Worm (Caenorhabditis elegans) whole organism, young adult: ENCODE results near the gene K12H6.12.

Experiments
- C06A6.2 ChIP-seq: fragments of 200-800 bp; sonication (Bioruptor generic); conservative IDR thresholded peaks from 2 replicates; pipeline ENCODE4 v1.3.6; 2022; ENCODE audit warnings: missing genetic modification characterization, missing compliant biosample characterization
- F22D6.2 ChIP-seq: sonication (generic microtip); optimal IDR thresholded peaks from 2 replicates; lab custom pipeline; 2016; ENCODE audit warnings: mild to moderate bottlenecking, missing genetic modification characterization, missing compliant biosample characterization
- F23B12.7 ChIP-seq: sonication (generic microtip); optimal IDR thresholded peaks from 2 replicates; lab custom pipeline; 2017; ENCODE audit warnings: missing genetic modification characterization, mild to moderate bottlenecking, missing compliant biosample characterization, antibody characterized with exemption, moderate library complexity; ENCODE audit not compliant: insufficient read depth
- K12H6.12 ChIP-seq: fragments of 200-800 bp; sonication (Bioruptor generic); optimal IDR thresholded peaks from 2 replicates; lab custom pipeline; 2018; ENCODE audit warnings: mild to moderate bottlenecking, missing genetic modification characterization, missing compliant biosample characterization
- Y53F4B.3 ChIP-seq: fragments of 200-800 bp; sonication (Bioruptor generic); IDR thresholded peaks from 2 replicates; pipeline ENCODE4 v1.3.6; 2022; ENCODE audit warnings: missing genetic modification reagents, missing genetic modification characterization, missing compliant biosample characterization
- ZK185.1 ChIP-seq: sonication (generic microtip); optimal IDR thresholded peaks from 2 replicates; lab custom pipeline; 2016; ENCODE audit warnings: mild to moderate bottlenecking, missing genetic modification characterization, missing compliant biosample characterization; ENCODE audit not compliant: poor library complexity, severe bottlenecking
- ama-1 ChIP-seq, 3 experiments: fragments of 150-350 bp in 1 of 3; sonication (generic microtip) in 2 of 3; optimal IDR thresholded peaks; 2 replicates each; lab custom pipeline; 2014 to 2018; ENCODE audit warnings: missing biosample characterization in 2 of 3, missing genetic modification characterization in 2 of 3, missing genetic modification reagents in 2 of 3
- athp-1 ChIP-seq: sonication (generic microtip); optimal IDR thresholded peaks from 2 replicates; lab custom pipeline; 2017; ENCODE audit warnings: mild to moderate bottlenecking, missing genetic modification characterization, missing compliant biosample characterization
- attf-3 ChIP-seq: fragments of 200-800 bp; sonication (Bioruptor generic); conservative IDR thresholded peaks from 2 replicates; pipeline ENCODE4 v1.3.6; 2022; ENCODE audit warnings: missing genetic modification reagents, missing genetic modification characterization, missing compliant biosample characterization
- attf-6 ChIP-seq: fragments of 200-800 bp; sonication (Bioruptor generic); IDR thresholded peaks from 2 replicates; pipeline ENCODE4 v1.3.6; 2022; ENCODE audit warnings: missing genetic modification reagents, missing genetic modification characterization, missing compliant biosample characterization
- bed-2 ChIP-seq: fragments of 200-800 bp; sonication (Bioruptor generic); IDR thresholded peaks from 2 replicates; pipeline ENCODE4 v1.3.6; 2022; ENCODE audit warnings: missing genetic modification reagents, missing genetic modification characterization, missing compliant biosample characterization
- ccch-3 ChIP-seq: fragments of 200-800 bp; sonication (Bioruptor generic); optimal IDR thresholded peaks from 2 replicates; lab custom pipeline; 2018; ENCODE audit warnings: mild to moderate bottlenecking, missing genetic modification characterization, missing compliant biosample characterization
- cebp-1 ChIP-seq, 2 experiments: fragments of 200-800 bp in 1 of 2; sonication (Bioruptor generic) in 1 of 2; sonication (generic microtip) in 1 of 2; IDR thresholded peaks in 1 of 2; optimal IDR thresholded peaks in 1 of 2; 2 replicates each; pipeline versions ENCODE4 v1.3.6 to Lab custom; 2017 to 2022; ENCODE audit warnings: missing compliant biosample characterization in 2 of 2, missing genetic modification characterization in 2 of 2, mild to moderate bottlenecking in 1 of 2, missing genetic modification reagents in 1 of 2, moderate library complexity in 1 of 2
- ceh-100 ChIP-seq: fragments of 200-800 bp; sonication (Bioruptor generic); IDR thresholded peaks from 2 replicates; pipeline ENCODE4 v1.3.6; 2022; ENCODE audit warnings: missing genetic modification reagents, missing genetic modification characterization, missing compliant biosample characterization
- die-1 ChIP-seq: sonication (generic microtip); optimal IDR thresholded peaks from 2 replicates; lab custom pipeline; 2016; ENCODE audit warnings: missing genotype, mild to moderate bottlenecking, missing genetic modification characterization, missing compliant biosample characterization
- dox-1 ChIP-seq: fragments of 200-800 bp; sonication (Bioruptor generic); IDR thresholded peaks from 2 replicates; pipeline ENCODE4 v1.3.6; 2022; ENCODE audit warnings: missing genetic modification reagents, missing genetic modification characterization, missing compliant biosample characterization
- egl-18 ChIP-seq: fragments of 200-800 bp; sonication (Bioruptor generic); IDR thresholded peaks from 2 replicates; pipeline ENCODE4 v1.3.6; 2022; ENCODE audit warnings: missing genetic modification reagents, missing genetic modification characterization, missing compliant biosample characterization
- egl-44 ChIP-seq: fragments of 200-800 bp; sonication (Bioruptor generic); IDR thresholded peaks from 2 replicates; pipeline ENCODE4 v1.3.6; 2022; ENCODE audit warnings: missing genetic modification reagents, missing genetic modification characterization, missing compliant biosample characterization
- ekl-4 ChIP-seq: fragments of 200-800 bp; sonication (Bioruptor generic); IDR thresholded peaks from 2 replicates; pipeline ENCODE4 v1.3.6; 2022; ENCODE audit warnings: missing genetic modification reagents, missing genetic modification characterization, missing compliant biosample characterization
- gei-17 ChIP-seq: fragments of 200-800 bp; sonication (Bioruptor generic); optimal IDR thresholded peaks from 2 replicates; lab custom pipeline; 2018; ENCODE audit warnings: mild to moderate bottlenecking, missing genetic modification characterization, missing compliant biosample characterization
- hlh-12 ChIP-seq: sonication (generic microtip); optimal IDR thresholded peaks from 2 replicates; lab custom pipeline; 2016; ENCODE audit warnings: missing genetic modification characterization, missing compliant biosample characterization
- hsf-1 ChIP-seq: fragments of 200-800 bp; sonication (Bioruptor generic); IDR thresholded peaks from 2 replicates; pipeline ENCODE4 v1.3.6; 2022; ENCODE audit warnings: missing genetic modification reagents, missing genetic modification characterization, missing compliant biosample characterization
- lag-1 ChIP-seq: fragments of 200-800 bp; sonication (Bioruptor generic); IDR thresholded peaks from 2 replicates; pipeline ENCODE4 v1.3.6; 2022; ENCODE audit warnings: missing genetic modification reagents, missing genetic modification characterization, missing compliant biosample characterization
- let-607 ChIP-seq, 2 experiments: fragments of 200-800 bp in 1 of 2; sonication (Bioruptor generic) in 1 of 2; sonication (generic microtip) in 1 of 2; optimal IDR thresholded peaks; 2 replicates each; lab custom pipeline; 2016 to 2018; ENCODE audit warnings: mild to moderate bottlenecking in 2 of 2, missing compliant biosample characterization in 2 of 2, missing genetic modification characterization in 2 of 2, moderate library complexity in 2 of 2, missing genotype in 1 of 2
- madf-3 ChIP-seq: fragments of 200-800 bp; sonication (Bioruptor generic); IDR thresholded peaks from 2 replicates; pipeline ENCODE4 v1.3.6; 2022; ENCODE audit warnings: missing genetic modification reagents, missing genetic modification characterization, missing compliant biosample characterization
- mcd-1 ChIP-seq: fragments of 200-800 bp; sonication (Bioruptor generic); IDR thresholded peaks from 2 replicates; pipeline ENCODE4 v1.3.6; 2022; ENCODE audit warnings: missing genetic modification reagents, missing genetic modification characterization, missing compliant biosample characterization
- mel-28 ChIP-seq: sonication (generic microtip); optimal IDR thresholded peaks from 2 replicates; lab custom pipeline; 2016; ENCODE audit warnings: borderline replicate concordance, mild to moderate bottlenecking, missing genetic modification characterization, missing compliant biosample characterization
- mxl-1 ChIP-seq: sonication (generic microtip); optimal IDR thresholded peaks from 2 replicates; lab custom pipeline; 2016; ENCODE audit warnings: missing genetic modification characterization, missing compliant biosample characterization
- nfya-1 ChIP-seq: sonication (generic microtip); optimal IDR thresholded peaks from 2 replicates; lab custom pipeline; 2017; ENCODE audit warnings: antibody characterized with exemption, missing compliant biosample characterization, missing genetic modification characterization, borderline replicate concordance; ENCODE audit not compliant: insufficient read depth
- nhr-120 ChIP-seq: fragments of 200-800 bp; sonication (Bioruptor generic); IDR thresholded peaks from 2 replicates; pipeline ENCODE4 v1.3.6; 2022; ENCODE audit warnings: missing genetic modification characterization, missing compliant biosample characterization
- nhr-27 ChIP-seq: fragments of 200-800 bp; sonication (Bioruptor generic); optimal IDR thresholded peaks from 2 replicates; lab custom pipeline; 2018; ENCODE audit warnings: mild to moderate bottlenecking, missing genetic modification characterization, moderate library complexity, missing compliant biosample characterization
- nhr-90 ChIP-seq: sonication (generic microtip); optimal IDR thresholded peaks from 2 replicates; lab custom pipeline; 2016; ENCODE audit warnings: missing genotype, mild to moderate bottlenecking, missing genetic modification characterization, missing compliant biosample characterization
- pha-4 ChIP-seq: fragments of 150-350 bp; sonication (generic microtip); optimal IDR thresholded peaks from 2 replicates; lab custom pipeline; 2014; ENCODE audit warnings: missing biosample characterization, missing genetic modification reagents, missing genetic modification characterization
- repo-1 ChIP-seq: sonication (generic microtip); optimal IDR thresholded peaks from 2 replicates; lab custom pipeline; 2017; ENCODE audit warnings: mild to moderate bottlenecking, missing genetic modification characterization, missing compliant biosample characterization
- tbp1 ChIP-seq: fragments of 200-800 bp; sonication (Bioruptor generic); optimal IDR thresholded peaks from 2 replicates; lab custom pipeline; 2018; ENCODE audit warnings: mild to moderate bottlenecking, missing genetic modification characterization, missing compliant biosample characterization
- ztf-18 ChIP-seq: sonication (generic microtip); optimal IDR thresholded peaks from 2 replicates; lab custom pipeline; 2016; ENCODE audit warnings: missing genotype, mild to moderate bottlenecking, missing genetic modification characterization, missing compliant biosample characterization

K12H6.12 gene

ce11 chrII:2769021-2769420, 38.9 kb upstream of the K12H6.12 start, which contains the start of gene F08D12.7:
TSS of gene F08D12.7 (minus strand) at chrII:2769121.
- TF ChIP-seq die-1 (tag; lab: Kevin White, UChicago) (no peak), repo-1 (tag; lab: Kevin White, UChicago) (no peak)

- TF ChIP-seq ccch-3 (GFP tag; lab: Kevin White, UChicago) (no peak), K12H6.12 (tag; lab: Kevin White, UChicago) (no peak), egl-44 (no peak), F22D6.2 (no peak), Y53F4B.3 (GFP tag; lab: Robert Waterston, UW) (no peak), nhr-120 (GFP tag; lab: Robert Waterston, UW) (no peak), nfya-1 (tag; lab: Kevin White, UChicago) (no peak), pha-4 (no peak), attf-6 (GFP tag; lab: Robert Waterston, UW) (no peak), attf-3 (GFP tag; lab: Robert Waterston, UW) (no peak), mel-28 (tag; lab: Kevin White, UChicago) (no peak)
Observed at ce11 chrII:2770788-2771187, 37.2 kb upstream of the K12H6.12 start, which contains the start of gene fbxb-105. TSS of gene fbxb-105 (minus strand) at chrII:2770888.

- TF ChIP-seq F23B12.7 (tag; lab: Kevin White, UChicago) = no peak
- TF ChIP-seq hlh-12 (tag; lab: Kevin White, UChicago) = no peak
- no peak for TF ChIP-seq ceh-100 (GFP tag; lab: Robert Waterston, UW)
- no peak for TF ChIP-seq nhr-90
- no peak for TF ChIP-seq dox-1 (GFP tag; lab: Robert Waterston, UW)
- no peak for TF ChIP-seq ekl-4 (GFP tag; lab: Robert Waterston, UW)
Observed at ce11 chrII:2772166-2772565, 35.8 kb upstream of the K12H6.12 start, which contains the start of gene sdz-10. TSS of gene sdz-10 (minus strand) at chrII:2772266.

ce11 chrII:2773534-2773933, 34.4 kb upstream of the K12H6.12 start, which contains the start of gene sdz-9:
TSS of gene sdz-9 (minus strand) at chrII:2773634.
- TF ChIP-seq ztf-18 (tag; lab: Kevin White, UChicago) (no peak), cebp-1 (GFP tag; IDR thresholded peaks at IDR 0.05; lab: Robert Waterston, UW) (no peak), cebp-1 (tag; optimal IDR thresholded peaks at IDR 0.05; lab: Kevin White, UChicago) (no peak), mxl-1 (no peak), madf-3 (GFP tag; lab: Robert Waterston, UW) (no peak), hsf-1 (GFP tag; lab: Robert Waterston, UW) (no peak), let-607 (tag; optimal IDR thresholded peaks at IDR 0.05; lab: Kevin White, UChicago) (no peak), athp-1 (tag; lab: Kevin White, UChicago) (no peak), mcd-1 (GFP tag; lab: Robert Waterston, UW) (no peak), egl-18 (GFP tag; lab: Robert Waterston, UW) (no peak), mel-28 (tag; lab: Kevin White, UChicago) (no peak), C06A6.2 (GFP tag; lab: Robert Waterston, UW) (no peak), ama-1 (optimal IDR thresholded peaks at IDR 0.05; lab: Kevin White, UChicago) (no peak), ama-1 (GFP tag; optimal IDR thresholded peaks at IDR 0.05; lab: Kevin White, UChicago) (no peak), gei-17 (GFP tag; lab: Kevin White, UChicago) (no peak), nhr-27 (no peak), bed-2 (GFP tag; lab: Robert Waterston, UW) (no peak), tbp1 (GFP tag; lab: Kevin White, UChicago) (no peak), lag-1 (no peak), ZK185.1 (tag; lab: Kevin White, UChicago) (no peak)
